Fruit fly (Drosophila melanogaster) ovary, adult (tissue): ENCODE data around the gene pps.

ENCODE experiments used
- CG17801 ChIP-seq: fragments of 200-800 bp; optimal IDR thresholded peaks from 2 replicates; lab custom pipeline; 2019; ENCODE audit warnings: missing biosample characterization, mild to moderate bottlenecking, missing genetic modification characterization, moderate library complexity; ENCODE audit not compliant: partially characterized antibody

pps gene

dm6 chr3R:12441008-12441606 lies 27.5 kb downstream of the pps start:
- TF ChIP-seq CG17801 (GFP tag; lab: Kevin White, UChicago) = no peak

- peak; percentile 87 for TF ChIP-seq CG17801 (GFP tag; lab: Kevin White, UChicago)
Measured at dm6 chr3R:12442601-12443533, 29.2 kb downstream of the pps start.

- TF ChIP-seq CG17801 (GFP tag; lab: Kevin White, UChicago) = no peak
Measured at dm6 chr3R:12443769-12444168, 30.1 kb downstream of the pps start.

dm6 chr3R:12445468-12445867 lies 31.8 kb downstream of the pps start:
- TF ChIP-seq CG17801 (GFP tag; lab: Kevin White, UChicago) = no peak

dm6 chr3R:12447353-12447752 lies 33.7 kb downstream of the pps start, which contains the start of gene vrs:
vrs (plus strand) TSS chr3R:12447653.
- no peak for TF ChIP-seq CG17801 (GFP tag; lab: Kevin White, UChicago)

- no peak for TF ChIP-seq CG17801 (GFP tag; lab: Kevin White, UChicago)
Measured at dm6 chr3R:12448344-12448743, 34.7 kb downstream of the pps start.

dm6 chr3R:12448889-12449314 lies 35.3 kb downstream of the pps start, which contains the start of gene CG18549:
CG18549 (plus strand) TSS chr3R:12449296.
- peak; percentile 100 for TF ChIP-seq CG17801 (GFP tag; lab: Kevin White, UChicago)

- TF ChIP-seq CG17801 (GFP tag; lab: Kevin White, UChicago) = no peak
Measured at dm6 chr3R:12449617-12450242, 36.1 kb downstream of the pps start.

dm6 chr3R:12450713-12451259 lies 37.2 kb downstream of the pps start:
- TF ChIP-seq CG17801 (GFP tag; lab: Kevin White, UChicago) = no peak

dm6 chr3R:12451376-12451775 lies 37.7 kb downstream of the pps start:
- peak; percentile 60 for TF ChIP-seq CG17801 (GFP tag; lab: Kevin White, UChicago)

- no peak for TF ChIP-seq CG17801 (GFP tag; lab: Kevin White, UChicago)
Measured at dm6 chr3R:12451888-12452514, 38.4 kb downstream of the pps start, which contains the start of gene CG5509. CG5509 (plus strand) TSS chr3R:12452464.

dm6 chr3R:12454492-12454891 lies 40.9 kb downstream of the pps start:
- no peak for TF ChIP-seq CG17801 (GFP tag; lab: Kevin White, UChicago)

dm6 chr3R:12456370-12456940 lies 42.8 kb downstream of the pps start, which contains the start of gene trus:
trus (plus strand) TSS chr3R:12456573.
- TF ChIP-seq CG17801 (GFP tag; lab: Kevin White, UChicago) = peak; percentile 30
